Worm (Caenorhabditis elegans) whole organism, midembryonic: ENCODE measurements around the gene daf-4.

Experiments
- cog-1 ChIP-seq: sonication (generic microtip); optimal IDR thresholded peaks from 2 replicates; lab custom pipeline; 2016; ENCODE audit warnings: missing genetic modification characterization, missing compliant biosample characterization
- klf-2 ChIP-seq: fragments of 200-800 bp; sonication (Bioruptor generic); conservative IDR thresholded peaks from 2 replicates; pipeline ENCODE4 v1.3.6; 2022; ENCODE audit warnings: missing genetic modification reagents, missing genetic modification characterization, missing compliant biosample characterization
- ref-1 ChIP-seq: fragments of 200-800 bp; sonication (Bioruptor generic); conservative IDR thresholded peaks from 2 replicates; pipeline ENCODE4 v1.3.6; 2022; ENCODE audit warnings: missing genetic modification reagents, missing genetic modification characterization, missing compliant biosample characterization
- tab-1 ChIP-seq: fragments of 200-800 bp; sonication (Bioruptor generic); IDR thresholded peaks from 2 replicates; pipeline ENCODE4 v1.3.6; 2022; ENCODE audit warnings: missing genetic modification characterization, missing compliant biosample characterization
- ztf-29 ChIP-seq: fragments of 200-800 bp; sonication (Bioruptor generic); IDR thresholded peaks from 2 replicates; pipeline ENCODE4 v1.3.6; 2022; ENCODE audit warnings: missing genetic modification reagents, missing genetic modification characterization, missing compliant biosample characterization

ce11 chrIII:5599958-5600357, 25.0 kb upstream of the daf-4 start, which contains the start of gene wdr-37:
- no peak for TF ChIP-seq cog-1
- TF ChIP-seq ztf-29 = no peak
- TF ChIP-seq klf-2 = no peak
- TF ChIP-seq ref-1 = no peak
- no peak for TF ChIP-seq tab-1 (GFP tag; lab: Robert Waterston, UW)
